Worm (Caenorhabditis elegans) whole organism, L1 larva: Measurements from ENCODE around the gene grl-10.
A peak's percentile ranks its signal among the peaks of the same experiment; 100 is the strongest.

Experiments
- C04F5.9 ChIP-seq: sonication (generic microtip); optimal IDR thresholded peaks from 2 replicates; lab custom pipeline; 2016; ENCODE audit warnings: missing genetic modification characterization, missing compliant biosample characterization
- C34B4.2 ChIP-seq: sonication (generic microtip); optimal IDR thresholded peaks from 2 replicates; lab custom pipeline; 2017; ENCODE audit warnings: mild to moderate bottlenecking, missing genetic modification characterization, missing compliant biosample characterization
- F16B12.6 ChIP-seq: fragments of 150-350 bp; optimal IDR thresholded peaks from 2 replicates; lab custom pipeline; 2014; ENCODE audit warnings: missing biosample characterization, missing genetic modification characterization
- aha-1 ChIP-seq: fragments of 150-350 bp; optimal IDR thresholded peaks from 2 replicates; lab custom pipeline; 2014; ENCODE audit warnings: missing biosample characterization, missing genetic modification characterization
- alr-1 ChIP-seq: fragments of 200-800 bp; sonication (Bioruptor generic); optimal IDR thresholded peaks from 2 replicates; lab custom pipeline; 2018; ENCODE audit warnings: borderline replicate concordance, mild to moderate bottlenecking, missing genetic modification characterization, missing compliant biosample characterization
- ama-1 ChIP-seq: fragments of 150-350 bp; optimal IDR thresholded peaks from 2 replicates; lab custom pipeline; 2014
- ceh-63 ChIP-seq: fragments of 200-800 bp; sonication (Bioruptor generic); optimal IDR thresholded peaks from 2 replicates; lab custom pipeline; 2018; ENCODE audit warnings: mild to moderate bottlenecking, missing genetic modification characterization, missing compliant biosample characterization
- ceh-82 ChIP-seq, 3 experiments: fragments of 150-350 bp in 1 of 3; sonication (generic microtip) in 2 of 3; optimal IDR thresholded peaks; 2 replicates each; lab custom pipeline; 2014 to 2017; ENCODE audit warnings: missing biosample characterization in 3 of 3, missing genetic modification characterization in 3 of 3
- ceh-88 ChIP-seq: fragments of 200-800 bp; sonication (Bioruptor generic); IDR thresholded peaks from 2 replicates; pipeline ENCODE4 v1.3.6; 2022; ENCODE audit warnings: missing genetic modification characterization, missing compliant biosample characterization
- ceh-90 ChIP-seq: sonication (generic microtip); optimal IDR thresholded peaks from 2 replicates; lab custom pipeline; 2016; ENCODE audit warnings: missing genetic modification characterization, missing compliant biosample characterization
- dpl-1 ChIP-seq, 3 experiments: fragments of 150-350 bp in 2 of 3; sonication (generic microtip) in 1 of 3; optimal IDR thresholded peaks; 2 replicates each; lab custom pipeline; 2014 to 2017; ENCODE audit warnings: missing biosample characterization in 3 of 3, missing genetic modification characterization in 3 of 3, missing genetic modification reagents in 3 of 3
- efl-1 ChIP-seq, 4 experiments: fragments of 150-350 bp; optimal IDR thresholded peaks in 3 of 4; peaks in 1 of 4; 1 replicate in 1 of 4; 2 replicates in 3 of 4; lab custom pipeline; 2014; ENCODE audit warnings: missing biosample characterization in 2 of 4, missing genetic modification characterization in 2 of 4, missing genetic modification reagents in 2 of 4
- elt-3 ChIP-seq, 6 experiments: fragments of 150-350 bp in 1 of 6; sonication (generic microtip); optimal IDR thresholded peaks; 2 replicates each; lab custom pipeline; 2017 to 2018; ENCODE audit warnings: missing biosample characterization in 6 of 6, missing genetic modification characterization in 6 of 6, inconsistent platforms in 1 of 6
- fkh-8 ChIP-seq: sonication (generic microtip); optimal IDR thresholded peaks from 2 replicates; lab custom pipeline; 2016; ENCODE audit warnings: mild to moderate bottlenecking, missing genetic modification characterization, missing compliant biosample characterization
- hlh-17 ChIP-seq: fragments of 200-800 bp; sonication (Bioruptor generic); optimal IDR thresholded peaks from 2 replicates; lab custom pipeline; 2018; ENCODE audit warnings: missing genetic modification characterization, mild to moderate bottlenecking, missing compliant biosample characterization, moderate library complexity, borderline replicate concordance
- hlh-4 ChIP-seq: sonication (generic microtip); optimal IDR thresholded peaks from 2 replicates; lab custom pipeline; 2016; ENCODE audit warnings: mild to moderate bottlenecking, missing genetic modification characterization, missing compliant biosample characterization
- hpl-2 ChIP-seq: fragments of 150-350 bp; optimal IDR thresholded peaks from 2 replicates; lab custom pipeline; 2014; ENCODE audit warnings: missing biosample characterization, missing genetic modification reagents, missing genetic modification characterization
- isw-1 ChIP-seq: fragments of 200-800 bp; sonication (Bioruptor generic); IDR thresholded peaks from 2 replicates; pipeline ENCODE4 v1.3.6; 2022; ENCODE audit warnings: missing genetic modification characterization, missing compliant biosample characterization
- lin-13 ChIP-seq: fragments of 150-350 bp; optimal IDR thresholded peaks from 2 replicates; lab custom pipeline; 2014; ENCODE audit warnings: missing biosample characterization, missing genetic modification reagents, missing genetic modification characterization
- lin-15B ChIP-seq: fragments of 150-350 bp; sonication (generic microtip); optimal IDR thresholded peaks from 3 replicates; lab custom pipeline; 2014; ENCODE audit warnings: missing biosample characterization, missing genetic modification characterization
- lin-39 ChIP-seq: fragments of 150-350 bp; optimal IDR thresholded peaks from 2 replicates; lab custom pipeline; 2014; ENCODE audit warnings: missing biosample characterization, missing genetic modification reagents, missing genetic modification characterization
- lir-3 ChIP-seq: sonication (generic microtip); optimal IDR thresholded peaks from 2 replicates; lab custom pipeline; 2016; ENCODE audit warnings: mild to moderate bottlenecking, missing genetic modification characterization, moderate library complexity, missing compliant biosample characterization; ENCODE audit not compliant: poor library complexity
- lsy-2 ChIP-seq, 2 experiments: fragments of 150-350 bp; optimal IDR thresholded peaks; 2 replicates each; lab custom pipeline; 2014; ENCODE audit warnings: missing biosample characterization in 2 of 2, missing genetic modification characterization in 2 of 2
- mab-9 ChIP-seq: fragments of 200-800 bp; sonication (Bioruptor generic); IDR thresholded peaks from 2 replicates; pipeline ENCODE4 v1.3.6; 2022; ENCODE audit warnings: missing genetic modification reagents, missing genetic modification characterization, missing compliant biosample characterization
- mdl-1 ChIP-seq, 2 experiments: fragments of 150-350 bp; optimal IDR thresholded peaks; 2 replicates each; lab custom pipeline; 2014 to 2017; ENCODE audit warnings: missing biosample characterization in 2 of 2, missing genetic modification characterization in 2 of 2, inconsistent platforms in 1 of 2
- mef-2 ChIP-seq: fragments of 150-350 bp; optimal IDR thresholded peaks from 2 replicates; lab custom pipeline; 2014; ENCODE audit warnings: missing biosample characterization, missing genetic modification characterization
- nhr-11 ChIP-seq: fragments of 150-350 bp; optimal IDR thresholded peaks from 2 replicates; lab custom pipeline; 2014; ENCODE audit warnings: missing biosample characterization, missing genetic modification characterization
- nhr-19 ChIP-seq: fragments of 200-800 bp; sonication (Bioruptor generic); conservative IDR thresholded peaks from 2 replicates; pipeline ENCODE4 v1.3.6; 2022; ENCODE audit warnings: missing genetic modification characterization, missing compliant biosample characterization
- nhr-237 ChIP-seq: fragments of 150-350 bp; optimal IDR thresholded peaks from 2 replicates; lab custom pipeline; 2014; ENCODE audit warnings: missing biosample characterization, missing genetic modification characterization
- nhr-47 ChIP-seq: sonication (generic microtip); optimal IDR thresholded peaks from 2 replicates; lab custom pipeline; 2016; ENCODE audit warnings: mild to moderate bottlenecking, missing genetic modification characterization, moderate library complexity, missing compliant biosample characterization
- nhr-76 ChIP-seq: sonication (generic microtip); optimal IDR thresholded peaks from 2 replicates; lab custom pipeline; 2017; ENCODE audit warnings: missing biosample characterization, missing genetic modification characterization
- nhr-77 ChIP-seq: fragments of 150-350 bp; optimal IDR thresholded peaks from 2 replicates; lab custom pipeline; 2014; ENCODE audit warnings: missing biosample characterization, missing genetic modification characterization
- nhr-84 ChIP-seq: sonication (generic microtip); optimal IDR thresholded peaks from 2 replicates; lab custom pipeline; 2017; ENCODE audit warnings: missing biosample characterization, missing genetic modification characterization
- nhr-85 ChIP-seq: sonication (generic microtip); peaks from one replicate; lab custom pipeline; 2016; ENCODE audit warnings: missing genetic modification characterization, inconsistent platforms, missing compliant biosample characterization
- nhr-90 ChIP-seq: sonication (generic microtip); optimal IDR thresholded peaks from 2 replicates; lab custom pipeline; 2016; ENCODE audit warnings: mild to moderate bottlenecking, missing genetic modification characterization, missing compliant biosample characterization; ENCODE audit not compliant: poor library complexity
- pag-3 ChIP-seq: sonication (generic microtip); optimal IDR thresholded peaks from 2 replicates; lab custom pipeline; 2017; ENCODE audit warnings: missing genetic modification characterization, mild to moderate bottlenecking, missing compliant biosample characterization, antibody characterized with exemption, borderline replicate concordance; ENCODE audit not compliant: insufficient read depth
- pax-3 ChIP-seq: fragments of 200-800 bp; sonication (Bioruptor generic); optimal IDR thresholded peaks from 2 replicates; lab custom pipeline; 2018; ENCODE audit warnings: mild to moderate bottlenecking, missing genetic modification characterization, moderate library complexity, missing compliant biosample characterization
- snpc-4 ChIP-seq: fragments of 150-350 bp; optimal IDR thresholded peaks from 2 replicates; lab custom pipeline; 2014; ENCODE audit warnings: missing biosample characterization, missing genetic modification characterization
- snu-23 ChIP-seq: sonication (generic microtip); optimal IDR thresholded peaks from 2 replicates; lab custom pipeline; 2016; ENCODE audit warnings: missing genetic modification characterization, missing compliant biosample characterization
- sox-4 ChIP-seq: sonication (generic microtip); optimal IDR thresholded peaks from 2 replicates; lab custom pipeline; 2016; ENCODE audit warnings: missing genetic modification characterization, missing compliant biosample characterization
- swsn-7 ChIP-seq: sonication (generic microtip); optimal IDR thresholded peaks from 2 replicates; lab custom pipeline; 2016; ENCODE audit warnings: missing genetic modification characterization, missing compliant biosample characterization
- tbx-2 ChIP-seq: sonication (generic microtip); optimal IDR thresholded peaks from 2 replicates; lab custom pipeline; 2016; ENCODE audit warnings: missing genetic modification characterization, missing compliant biosample characterization
- tlp-1 ChIP-seq: fragments of 150-350 bp; optimal IDR thresholded peaks from 2 replicates; lab custom pipeline; 2014; ENCODE audit warnings: missing biosample characterization, missing genetic modification characterization
- unc-30 ChIP-seq: sonication (generic microtip); optimal IDR thresholded peaks from 2 replicates; lab custom pipeline; 2017; ENCODE audit warnings: missing biosample characterization, missing genetic modification characterization
- unc-62 ChIP-seq: fragments of 150-350 bp; optimal IDR thresholded peaks from 2 replicates; lab custom pipeline; 2014; ENCODE audit warnings: missing biosample characterization, missing genetic modification reagents, missing genetic modification characterization
- unc-98 ChIP-seq: fragments of 200-800 bp; sonication (Bioruptor generic); IDR thresholded peaks from 2 replicates; pipeline ENCODE4 v1.3.6; 2022; ENCODE audit warnings: missing genetic modification characterization, missing compliant biosample characterization
- vab-15 ChIP-seq: sonication (generic microtip); optimal IDR thresholded peaks from 2 replicates; lab custom pipeline; 2017; ENCODE audit warnings: missing genotype, mild to moderate bottlenecking, missing genetic modification characterization, missing compliant biosample characterization
- zag-1 ChIP-seq: fragments of 150-350 bp; optimal IDR thresholded peaks from 2 replicates; lab custom pipeline; 2014; ENCODE audit warnings: missing biosample characterization, missing genetic modification characterization
- ztf-4 ChIP-seq: fragments of 150-350 bp; optimal IDR thresholded peaks from 2 replicates; lab custom pipeline; 2014; ENCODE audit warnings: missing biosample characterization, missing genetic modification characterization

The grl-10 gene

DNA sequence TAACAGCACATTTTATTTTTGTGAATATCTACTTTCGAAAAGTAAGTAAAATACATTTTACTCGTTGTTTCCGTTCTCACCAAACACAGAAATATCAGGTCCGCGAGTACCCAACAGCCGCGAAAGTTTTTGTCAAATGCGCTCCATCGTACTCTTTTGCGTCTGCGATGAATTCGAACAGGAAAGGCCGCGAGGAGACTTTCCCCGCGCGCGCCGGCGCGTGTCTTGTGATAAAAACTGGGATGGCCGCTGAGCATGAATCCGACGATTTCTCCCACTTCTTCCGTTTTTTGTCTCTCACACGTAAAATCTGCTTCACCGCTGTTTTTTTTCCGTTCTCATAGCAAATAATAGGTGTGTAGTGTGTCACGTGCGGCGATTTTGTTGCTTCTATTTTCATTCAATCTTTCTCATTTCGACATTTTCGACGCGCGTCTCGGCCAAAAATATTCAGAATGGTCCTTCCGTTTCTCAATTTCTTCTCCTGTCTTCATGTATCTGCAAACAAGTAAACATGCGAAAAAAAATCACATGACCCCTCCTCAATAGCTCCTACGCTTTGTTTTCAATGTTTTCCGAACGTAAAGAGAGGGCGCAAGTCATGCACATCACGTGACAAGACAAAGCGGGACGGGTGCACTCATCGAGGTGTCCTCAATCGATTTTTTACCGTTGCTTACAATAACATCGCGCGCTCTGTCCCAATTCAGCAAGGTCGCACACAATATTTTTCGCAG is 29.9 kb downstream of the grl-10 start, which contains the start of gene uvs-1 (continued):
- TF ChIP-seq hpl-2 (GFP tag; lab: Kevin White, UChicago) (no peak), aha-1 (no peak), F16B12.6 (peak; percentile 28), mdl-1 (tag; optimal IDR thresholded peaks at IDR 0.05; lab: Kevin White, UChicago) (peak in 1 of 2 experiments; percentile 69), elt-3 (tag; optimal IDR thresholded peaks at IDR 0.05; lab: Kevin White, UChicago) (peak in 1 of 6 experiments; percentile 35), isw-1 (GFP tag; lab: Robert Waterston, UW) (no peak), hlh-17 (no peak), nhr-85 (tag; lab: Kevin White, UChicago) (peak; percentile 91), mab-9 (GFP tag; lab: Robert Waterston, UW) (0 out of 2 replicates have a peak, but pooled peaks have one; percentile 18), dpl-1 (GFP tag; optimal IDR thresholded peaks at IDR 0.05; lab: Kevin White, UChicago) (peak; percentile 33 to 73 (median 38)), lin-13 (GFP tag; lab: Kevin White, UChicago) (peak; percentile 26), ceh-63 (GFP tag; lab: Kevin White, UChicago) (no peak), pag-3 (tag; lab: Kevin White, UChicago) (no peak), C34B4.2 (tag; lab: Kevin White, UChicago) (no peak), ama-1 (lab: Kevin White, UChicago) (no peak), hlh-4 (tag; lab: Kevin White, UChicago) (no peak), lin-39 (no peak), lir-3 (tag; lab: Kevin White, UChicago) (no peak), nhr-76 (tag; lab: Kevin White, UChicago) (no peak), snu-23 (GFP tag; lab: Kevin White, UChicago) (peak; percentile 40), efl-1 (optimal IDR thresholded peaks at IDR 0.05; lab: Kevin White, UChicago) (peak; percentile 38 to 48), efl-1 (GFP tag; optimal IDR thresholded peaks at IDR 0.05 in 1 of 2; lab: Kevin White, UChicago) (peak; percentile 33 to 95), unc-98 (no peak), ceh-90 (tag; lab: Kevin White, UChicago) (no peak), snpc-4 (tag; lab: Kevin White, UChicago) (peak; percentile 33), mef-2 (tag; lab: Kevin White, UChicago) (no peak), fkh-8 (tag; lab: Kevin White, UChicago) (peak; percentile 66), vab-15 (tag; lab: Kevin White, UChicago) (peak; percentile 64), lsy-2 (tag; optimal IDR thresholded peaks at IDR 0.05; lab: Kevin White, UChicago) (peak; percentile 20 to 43), unc-30 (tag; lab: Kevin White, UChicago) (no peak), nhr-47 (tag; lab: Kevin White, UChicago) (peak; percentile 57), tbx-2 (peak; percentile 41), swsn-7 (tag; lab: Kevin White, UChicago) (no peak), unc-62 (GFP tag; lab: Kevin White, UChicago) (no peak), pax-3 (no peak), nhr-90 (peak; percentile 64), nhr-77 (tag; lab: Kevin White, UChicago) (peak; percentile 24), ceh-82 (tag; optimal IDR thresholded peaks at IDR 0.05; lab: Kevin White, UChicago) (peak in 2 of 3 experiments; percentile 20 to 78), sox-4 (tag; lab: Kevin White, UChicago) (no peak), C04F5.9 (tag; lab: Kevin White, UChicago) (no peak), nhr-84 (tag; lab: Kevin White, UChicago) (no peak), ztf-4 (no peak), nhr-237 (tag; lab: Kevin White, UChicago) (no peak), lin-15B (tag; lab: Kevin White, UChicago) (peak; percentile 59), tlp-1 (tag; lab: Kevin White, UChicago) (no peak), ceh-88 (no peak), nhr-11 (tag; lab: Kevin White, UChicago) (no peak), zag-1 (tag; lab: Kevin White, UChicago) (no peak), nhr-19 (GFP tag; lab: Robert Waterston, UW) (peak; percentile 69), alr-1 (no peak)
